Worm (Caenorhabditis elegans) whole organism, young adult: Measurements from ENCODE around the gene C42D8.9.
A peak's percentile ranks its signal among the peaks of the same experiment; 100 is the strongest.

Experiments
- C06A6.2 ChIP-seq: fragments of 200-800 bp; sonication (Bioruptor generic); conservative IDR thresholded peaks from 2 replicates; pipeline ENCODE4 v1.3.6; 2022; ENCODE audit warnings: missing genetic modification characterization, missing compliant biosample characterization
- C17E4.6 ChIP-seq: fragments of 200-800 bp; sonication (Bioruptor generic); IDR thresholded peaks from 2 replicates; pipeline ENCODE4 v1.3.6; 2022; ENCODE audit warnings: missing genetic modification reagents, missing genetic modification characterization, missing compliant biosample characterization
- F23B12.7 ChIP-seq: sonication (generic microtip); optimal IDR thresholded peaks from 2 replicates; lab custom pipeline; 2017; ENCODE audit warnings: missing genetic modification characterization, mild to moderate bottlenecking, missing compliant biosample characterization, antibody characterized with exemption, moderate library complexity; ENCODE audit not compliant: insufficient read depth
- F57A8.1 ChIP-seq: fragments of 200-800 bp; sonication (Bioruptor generic); optimal IDR thresholded peaks from 2 replicates; lab custom pipeline; 2018; ENCODE audit warnings: mild to moderate bottlenecking, missing genetic modification characterization, moderate library complexity, missing compliant biosample characterization
- Y56A3A.18 ChIP-seq: fragments of 200-800 bp; sonication (Bioruptor generic); IDR thresholded peaks from 2 replicates; pipeline ENCODE4 v1.3.6; 2022; ENCODE audit warnings: missing genetic modification reagents, missing genetic modification characterization, missing compliant biosample characterization
- aptf-2 ChIP-seq: fragments of 200-800 bp; sonication (Bioruptor generic); conservative IDR thresholded peaks from 2 replicates; pipeline ENCODE4 v1.3.6; 2022; ENCODE audit warnings: missing genetic modification reagents, missing genetic modification characterization, missing compliant biosample characterization
- atf-7 ChIP-seq: sonication (generic microtip); optimal IDR thresholded peaks from 2 replicates; lab custom pipeline; 2017; ENCODE audit warnings: mild to moderate bottlenecking, missing genetic modification characterization, missing compliant biosample characterization
- athp-1 ChIP-seq: sonication (generic microtip); optimal IDR thresholded peaks from 2 replicates; lab custom pipeline; 2017; ENCODE audit warnings: mild to moderate bottlenecking, missing genetic modification characterization, missing compliant biosample characterization
- chd-7 ChIP-seq: sonication (generic microtip); optimal IDR thresholded peaks from 2 replicates; lab custom pipeline; 2016; ENCODE audit warnings: mild to moderate bottlenecking, missing genetic modification characterization, moderate library complexity, missing compliant biosample characterization
- die-1 ChIP-seq: sonication (generic microtip); optimal IDR thresholded peaks from 2 replicates; lab custom pipeline; 2016; ENCODE audit warnings: missing genotype, mild to moderate bottlenecking, missing genetic modification characterization, missing compliant biosample characterization
- dpl-1 ChIP-seq: fragments of 150-350 bp; optimal IDR thresholded peaks from 2 replicates; lab custom pipeline; 2014; ENCODE audit warnings: missing biosample characterization, missing genetic modification reagents, missing genetic modification characterization
- hsf-1 ChIP-seq: fragments of 200-800 bp; sonication (Bioruptor generic); IDR thresholded peaks from 2 replicates; pipeline ENCODE4 v1.3.6; 2022; ENCODE audit warnings: missing genetic modification reagents, missing genetic modification characterization, missing compliant biosample characterization
- mel-28 ChIP-seq: sonication (generic microtip); optimal IDR thresholded peaks from 2 replicates; lab custom pipeline; 2016; ENCODE audit warnings: borderline replicate concordance, mild to moderate bottlenecking, missing genetic modification characterization, missing compliant biosample characterization
- mes-4 ChIP-seq: sonication (generic microtip); optimal IDR thresholded peaks from 2 replicates; lab custom pipeline; 2016; ENCODE audit warnings: missing genotype, missing genetic modification characterization, missing compliant biosample characterization
- nfya-2 ChIP-seq: fragments of 200-800 bp; sonication (Bioruptor generic); IDR thresholded peaks from 2 replicates; pipeline ENCODE4 v1.3.6; 2022; ENCODE audit warnings: missing genetic modification reagents, missing genetic modification characterization, missing compliant biosample characterization
- repo-1 ChIP-seq: sonication (generic microtip); optimal IDR thresholded peaks from 2 replicates; lab custom pipeline; 2017; ENCODE audit warnings: mild to moderate bottlenecking, missing genetic modification characterization, missing compliant biosample characterization
- sea-2 ChIP-seq: fragments of 200-800 bp; sonication (Bioruptor generic); IDR thresholded peaks from 2 replicates; pipeline ENCODE4 v1.3.6; 2022; ENCODE audit warnings: missing genetic modification characterization, missing compliant biosample characterization
- ztf-18 ChIP-seq: sonication (generic microtip); optimal IDR thresholded peaks from 2 replicates; lab custom pipeline; 2016; ENCODE audit warnings: missing genotype, mild to moderate bottlenecking, missing genetic modification characterization, missing compliant biosample characterization

Gene C42D8.9

DNA sequence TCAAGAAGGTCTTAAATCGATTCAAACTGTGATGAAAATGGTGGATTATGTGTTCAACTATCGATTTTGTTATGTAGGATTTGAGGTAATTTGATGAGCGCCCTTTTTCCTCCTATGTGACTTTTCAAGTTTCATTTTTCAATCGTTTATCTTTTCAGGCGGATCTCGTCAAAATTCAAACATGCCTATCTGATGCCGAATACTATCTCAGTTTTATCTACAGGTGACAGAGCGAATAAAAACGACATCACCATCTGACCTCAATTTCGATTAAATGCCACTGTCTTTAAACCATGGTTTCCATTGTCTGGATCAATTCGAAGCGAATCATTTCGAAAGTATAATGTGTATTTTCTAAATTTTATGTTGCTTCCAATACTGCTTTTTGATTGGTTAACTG is 45.1 kb downstream of the C42D8.9 start:
- TF ChIP-seq aptf-2 (GFP tag; lab: Robert Waterston, UW), result no peak

DNA sequence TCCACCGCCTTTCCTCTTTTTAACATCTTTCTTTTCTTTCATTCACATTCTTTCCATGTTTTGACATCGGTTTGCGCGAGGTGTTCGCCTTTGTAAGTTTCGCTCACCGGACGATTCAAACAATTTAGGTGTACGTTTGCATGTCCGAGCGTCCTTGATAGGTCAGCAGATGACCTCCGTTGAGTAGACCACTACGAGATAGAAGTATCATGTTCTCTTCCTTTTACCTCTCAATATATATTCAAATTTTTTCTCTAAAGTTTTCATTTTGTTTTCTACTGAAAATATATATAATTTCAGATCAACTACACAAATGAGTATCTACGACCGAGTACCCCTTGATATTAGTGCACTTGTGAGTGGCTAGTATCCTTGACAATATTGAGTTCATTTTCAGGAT is 46.1 kb downstream of the C42D8.9 start, which contains the start of gene C24H10.3:
Gene C24H10.3 (plus strand): TSS at position 301 of the 400 bp plus-strand sequence.
- TF ChIP-seq mel-28 (tag; lab: Kevin White, UChicago), result no peak
- no peak for TF ChIP-seq Y56A3A.18
- TF ChIP-seq dpl-1 (GFP tag; lab: Kevin White, UChicago), result no peak
- TF ChIP-seq sea-2 (GFP tag; lab: Robert Waterston, UW), result no peak
- no peak for TF ChIP-seq athp-1 (tag; lab: Kevin White, UChicago)
- no peak for TF ChIP-seq C17E4.6
- no peak for TF ChIP-seq F23B12.7 (tag; lab: Kevin White, UChicago)
- TF ChIP-seq repo-1, result no peak
- TF ChIP-seq hsf-1 (GFP tag; lab: Robert Waterston, UW), result no peak
- TF ChIP-seq atf-7 (tag; lab: Kevin White, UChicago), result no peak
- TF ChIP-seq C06A6.2 (GFP tag; lab: Robert Waterston, UW), result no peak
- TF ChIP-seq nfya-2 (GFP tag; lab: Robert Waterston, UW), result no peak
- TF ChIP-seq F57A8.1, result no peak

DNA sequence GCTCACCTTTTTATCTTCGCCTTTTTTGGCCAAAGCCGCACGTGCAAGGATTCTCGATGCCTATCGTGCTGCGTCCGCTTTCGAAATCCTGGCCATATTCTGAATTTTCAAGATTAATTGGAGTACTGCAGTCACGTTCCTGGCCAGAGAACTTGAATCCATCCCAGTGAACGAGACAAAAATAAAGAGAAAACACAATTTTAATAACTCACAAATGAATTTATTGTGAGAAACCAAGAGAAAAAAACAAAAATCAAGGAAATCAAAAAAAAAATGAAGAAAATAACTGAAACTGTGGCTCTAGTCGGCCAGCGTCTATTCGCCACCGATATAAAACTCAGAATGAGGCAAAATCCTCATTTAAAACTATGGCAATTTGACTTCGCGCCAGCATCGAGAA is 47.7 kb downstream of the C42D8.9 start, which contains the start of gene C24H10.4:
Gene C24H10.4 (minus strand): TSS at position 101 of the 400 bp plus-strand sequence.
- peak; percentile 60 for TF ChIP-seq ztf-18
- TF ChIP-seq chd-7, result no peak

DNA sequence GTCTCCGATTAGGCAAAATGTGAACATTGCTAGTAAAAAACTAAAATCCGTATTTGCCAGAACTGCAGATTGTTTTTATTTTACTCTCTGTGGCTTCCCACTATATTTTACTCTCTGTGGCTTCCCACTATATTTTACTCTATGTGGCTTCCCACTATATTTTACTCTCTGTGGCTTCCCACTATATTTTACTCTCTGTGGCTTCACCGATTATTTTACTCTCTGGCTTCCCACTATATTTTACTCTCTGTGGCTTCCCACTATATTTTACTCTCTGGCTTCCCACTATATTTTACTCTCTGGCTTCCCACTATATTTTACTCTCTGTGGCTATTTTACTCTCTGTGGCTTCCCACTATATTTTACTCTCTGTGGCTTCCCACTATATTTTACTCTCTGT is 50.6 kb downstream of the C42D8.9 start:
- peak; percentile 2 for TF ChIP-seq mes-4 (tag; lab: Kevin White, UChicago)
- peak; percentile 9 for TF ChIP-seq die-1 (tag; lab: Kevin White, UChicago)
